Worm (Caenorhabditis elegans): ENCODE measurements around the gene hmg-1.1.

DNA sequence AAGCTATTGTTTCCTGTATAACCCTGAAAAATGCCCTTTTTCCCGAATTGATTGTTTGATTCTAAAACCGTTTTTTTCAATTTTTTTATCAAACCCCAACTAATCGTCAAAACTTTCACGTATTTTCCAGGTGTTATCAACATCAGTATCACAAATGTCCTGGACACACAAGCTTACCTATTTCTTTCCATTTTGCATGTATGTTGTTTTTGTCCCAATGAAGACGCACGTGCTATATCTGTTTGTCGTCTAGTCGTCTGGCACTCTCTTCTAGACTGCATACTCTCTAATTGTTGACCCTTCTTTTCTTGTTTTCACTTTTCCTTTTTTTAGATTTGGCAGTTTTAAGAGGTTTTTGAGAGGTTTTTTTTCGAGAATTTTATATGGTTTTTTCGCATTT lies 45.8 kb downstream of the hmg-1.1 start:
- TF ChIP-seq him-1 (tag; optimal IDR thresholded peaks at IDR 0.05) (no peak), W03F9.2 (tag; optimal IDR thresholded peaks at IDR 0.05) (peak; percentile 47), dao-5 (tag; optimal IDR thresholded peaks at IDR 0.05) (no peak)

All from whole organism, L4/young adult.